Fruit fly (Drosophila melanogaster) ovary, adult (tissue): ENCODE results near the gene ergic53.

Experiments used
- CG17801 ChIP-seq: fragments of 200-800 bp; optimal IDR thresholded peaks from 2 replicates; lab custom pipeline; 2019; ENCODE audit warnings: missing biosample characterization, mild to moderate bottlenecking, missing genetic modification characterization, moderate library complexity; ENCODE audit not compliant: partially characterized antibody

Gene ergic53

dm6 chr3L:8534386-8535306 is at the start of gene ergic53:
ergic53 (plus strand) TSS chr3L:8534977.
- no peak for TF ChIP-seq CG17801 (GFP tag; lab: Kevin White, UChicago)

- peak; percentile 26 for TF ChIP-seq CG17801 (GFP tag; lab: Kevin White, UChicago)
These were observed 27.8 kb upstream of the ergic53 start, which contains the start of gene CG43163 for dm6 chr3L:8506975-8507441. CG43163 (minus strand) TSS chr3L:8507146.

dm6 chr3L:8509567-8510109 is 25.1 kb upstream of the ergic53 start, which contains the start of the genes ZC3H3 and Pus7:
ZC3H3 (minus strand) TSS chr3L:8509763.
Pus7 (plus strand) TSS chr3L:8510003.
- no peak for TF ChIP-seq CG17801 (GFP tag; lab: Kevin White, UChicago)

- TF ChIP-seq CG17801 (GFP tag; lab: Kevin White, UChicago) = no peak
These were observed 22.3 kb upstream of the ergic53 start, which contains the start of gene CG6765 for dm6 chr3L:8512428-8512827. CG6765 (plus strand) TSS chr3L:8512767.

- TF ChIP-seq CG17801 (GFP tag; lab: Kevin White, UChicago) = no peak
These were observed 21.5 kb upstream of the ergic53 start for dm6 chr3L:8513258-8513657.

- TF ChIP-seq CG17801 (GFP tag; lab: Kevin White, UChicago) = no peak
These were observed 20.0 kb upstream of the ergic53 start, which contains the start of gene CG6683 for dm6 chr3L:8514768-8515167. CG6683 (minus strand) TSS chr3L:8514921.

dm6 chr3L:8518516-8519087 is 16.2 kb upstream of the ergic53 start, which contains the start of gene GstO3:
GstO3 (plus strand) TSS chr3L:8518885.
- peak; percentile 51 for TF ChIP-seq CG17801 (GFP tag; lab: Kevin White, UChicago)

- no peak for TF ChIP-seq CG17801 (GFP tag; lab: Kevin White, UChicago)
These were observed 15.5 kb upstream of the ergic53 start for dm6 chr3L:8519232-8519631.

dm6 chr3L:8520252-8520651 is 14.5 kb upstream of the ergic53 start, which contains the start of gene se:
se (plus strand) TSS chr3L:8520552.
- no peak for TF ChIP-seq CG17801 (GFP tag; lab: Kevin White, UChicago)

- peak; percentile 51 for TF ChIP-seq CG17801 (GFP tag; lab: Kevin White, UChicago)
These were observed 11.5 kb upstream of the ergic53 start, which contains the start of gene GstO2 for dm6 chr3L:8523257-8523656. GstO2 (minus strand) TSS chr3L:8523501.

dm6 chr3L:8524816-8525625 is 9.8 kb upstream of the ergic53 start, which contains the start of the genes GstO1 and foi:
GstO1 (minus strand) TSS chr3L:8524866.
foi (plus strand) TSS chr3L:8525244.
- TF ChIP-seq CG17801 (GFP tag; lab: Kevin White, UChicago) = peak; percentile 55

dm6 chr3L:8525691-8526421 is 8.9 kb upstream of the ergic53 start:
- no peak for TF ChIP-seq CG17801 (GFP tag; lab: Kevin White, UChicago)

dm6 chr3L:8527829-8528228 is 6.9 kb upstream of the ergic53 start:
- no peak for TF ChIP-seq CG17801 (GFP tag; lab: Kevin White, UChicago)
